Fruit fly (Drosophila melanogaster): ENCODE measurements around the gene CG43138.
A peak's percentile ranks its signal among the peaks of the same experiment; 100 is the strongest.

DNA sequence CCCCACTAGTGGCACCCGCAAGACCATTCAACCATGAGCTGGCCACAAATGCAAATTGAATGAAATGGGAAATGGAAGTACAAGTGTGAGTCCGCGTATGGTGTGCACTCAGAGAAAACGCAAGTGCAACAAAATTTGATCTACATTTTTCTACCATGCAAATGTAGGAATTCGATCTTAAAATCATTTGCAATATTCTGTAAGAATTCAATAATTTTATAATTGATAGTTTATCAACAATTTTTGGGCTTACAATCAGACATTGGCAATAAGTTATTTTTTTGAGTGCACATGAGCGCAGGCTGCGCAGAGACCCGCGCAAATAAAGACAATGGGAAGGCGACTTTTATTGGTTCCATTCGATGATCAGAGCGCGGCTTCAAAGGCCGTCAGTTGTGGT lies 43.1 kb downstream of the CG43138 start:
- no peak for TF ChIP-seq Blimp-1 (GFP tag; optimal IDR thresholded peaks at IDR 0.05)
- peak; percentile 49 for TF ChIP-seq CG6808 (GFP tag; optimal IDR thresholded peaks at IDR 0.05)
- peak; percentile 56 for TF ChIP-seq CG10669 (GFP tag; optimal IDR thresholded peaks at IDR 0.05)
- TF ChIP-seq cyc (GFP tag; optimal IDR thresholded peaks at IDR 0.05): peak; percentile 52
- peak; percentile 65 for TF ChIP-seq Ets96B (tag; optimal IDR thresholded peaks at IDR 0.05)
